Worm (Caenorhabditis elegans) whole organism, L4 larva: ENCODE data around the gene Y43F8B.19.
A peak's percentile ranks its signal among the peaks of the same experiment; 100 is the strongest.

Source experiments
- F26F4.8 ChIP-seq: fragments of 200-800 bp; sonication (Bioruptor generic); conservative IDR thresholded peaks from 2 replicates; pipeline ENCODE4 v1.3.6; 2022; ENCODE audit warnings: missing genetic modification characterization, missing compliant biosample characterization
- T20F7.1 ChIP-seq: fragments of 200-800 bp; sonication (Bioruptor generic); optimal IDR thresholded peaks from 2 replicates; lab custom pipeline; 2018; ENCODE audit warnings: mild to moderate bottlenecking, missing genetic modification characterization, missing compliant biosample characterization
- Y48G9A.11 ChIP-seq: fragments of 200-800 bp; sonication (Bioruptor generic); IDR thresholded peaks from 2 replicates; pipeline ENCODE4 v1.3.6; 2022; ENCODE audit warnings: missing genetic modification reagents, missing genetic modification characterization, missing compliant biosample characterization
- Y75B8A.6 ChIP-seq: fragments of 200-800 bp; sonication (Bioruptor generic); IDR thresholded peaks from 2 replicates; pipeline ENCODE4 v1.3.6; 2022; ENCODE audit warnings: missing genetic modification reagents, missing genetic modification characterization, missing compliant biosample characterization
- aha-1 ChIP-seq: fragments of 150-350 bp; peaks from one replicate; lab custom pipeline; 2014; ENCODE audit warnings: missing biosample characterization, missing genetic modification characterization
- attf-4 ChIP-seq: sonication (generic microtip); optimal IDR thresholded peaks from 3 replicates; lab custom pipeline; 2017; ENCODE audit warnings: missing biosample characterization, missing genetic modification characterization
- ceh-20 ChIP-seq: fragments of 200-800 bp; sonication (Bioruptor generic); IDR thresholded peaks from 2 replicates; pipeline ENCODE4 v1.3.6; 2022; ENCODE audit warnings: missing genetic modification reagents, missing genetic modification characterization, missing compliant biosample characterization
- ceh-32 ChIP-seq: sonication (generic microtip); optimal IDR thresholded peaks from 2 replicates; lab custom pipeline; 2016; ENCODE audit warnings: mild to moderate bottlenecking, missing genetic modification characterization, missing compliant biosample characterization; ENCODE audit not compliant: poor library complexity
- ces-1 ChIP-seq: fragments of 150-350 bp; sonication (generic microtip); optimal IDR thresholded peaks from 4 replicates; lab custom pipeline; 2014; ENCODE audit warnings: missing biosample characterization, missing genetic modification reagents, missing genetic modification characterization
- daf-16 ChIP-seq, 3 experiments: sonication (generic microtip); optimal IDR thresholded peaks; 2 replicates each; lab custom pipeline; 2016 to 2017; ENCODE audit warnings: missing genetic modification characterization in 3 of 3, missing genetic modification reagents in 3 of 3, mild to moderate bottlenecking in 2 of 3, missing compliant biosample characterization in 2 of 3, missing biosample characterization in 1 of 3, moderate library complexity in 1 of 3
- daf-8 ChIP-seq: fragments of 200-800 bp; sonication (Bioruptor generic); IDR thresholded peaks from 2 replicates; pipeline ENCODE4 v1.3.6; 2022; ENCODE audit warnings: missing genetic modification characterization, missing compliant biosample characterization
- dmd-6 ChIP-seq: fragments of 200-800 bp; sonication (Bioruptor generic); IDR thresholded peaks from 2 replicates; pipeline ENCODE4 v1.3.6; 2022; ENCODE audit warnings: missing genetic modification reagents, missing genetic modification characterization, missing compliant biosample characterization
- dmd-9 ChIP-seq: fragments of 200-800 bp; sonication (Bioruptor generic); IDR thresholded peaks from 2 replicates; pipeline ENCODE4 v1.3.6; 2022; ENCODE audit warnings: missing genetic modification reagents, missing genetic modification characterization, missing compliant biosample characterization
- dpl-1 ChIP-seq: fragments of 150-350 bp; optimal IDR thresholded peaks from 2 replicates; lab custom pipeline; 2014; ENCODE audit warnings: missing biosample characterization, missing genetic modification reagents, missing genetic modification characterization
- dve-1 ChIP-seq: sonication (generic microtip); optimal IDR thresholded peaks from 2 replicates; lab custom pipeline; 2017; ENCODE audit warnings: antibody characterized with exemption, mild to moderate bottlenecking, missing genetic modification characterization, missing compliant biosample characterization; ENCODE audit not compliant: insufficient read depth
- egl-27 ChIP-seq: sonication (generic microtip); optimal IDR thresholded peaks from 3 replicates; lab custom pipeline; 2017; ENCODE audit warnings: missing biosample characterization, missing genetic modification reagents, missing genetic modification characterization
- egl-43 ChIP-seq: fragments of 200-800 bp; sonication (Bioruptor generic); IDR thresholded peaks from 2 replicates; pipeline ENCODE4 v1.3.6; 2022; ENCODE audit warnings: missing genetic modification reagents, missing genetic modification characterization, missing compliant biosample characterization
- hif-1 ChIP-seq, 2 experiments: sonication (generic microtip); optimal IDR thresholded peaks; 2 replicates each; lab custom pipeline; 2016 to 2017; ENCODE audit warnings: missing compliant biosample characterization in 2 of 2, missing genetic modification characterization in 2 of 2, missing genetic modification reagents in 2 of 2, missing genotype in 2 of 2, mild to moderate bottlenecking in 1 of 2
- hlh-11 ChIP-seq: fragments of 200-800 bp; sonication (Bioruptor generic); optimal IDR thresholded peaks from 2 replicates; lab custom pipeline; 2018; ENCODE audit warnings: mild to moderate bottlenecking, missing genetic modification characterization, missing compliant biosample characterization
- hlh-30 ChIP-seq: sonication (generic microtip); optimal IDR thresholded peaks from 2 replicates; lab custom pipeline; 2017; ENCODE audit warnings: antibody characterized with exemption, mild to moderate bottlenecking, missing genetic modification characterization, missing compliant biosample characterization; ENCODE audit not compliant: insufficient read depth
- hmg-1.1 ChIP-seq: fragments of 200-800 bp; sonication (Bioruptor generic); IDR thresholded peaks from 2 replicates; pipeline ENCODE4 v1.3.6; 2022; ENCODE audit warnings: missing genetic modification reagents, missing genetic modification characterization, missing compliant biosample characterization
- lin-1 ChIP-seq: fragments of 200-800 bp; sonication (Bioruptor generic); IDR thresholded peaks from 2 replicates; pipeline ENCODE4 v1.3.6; 2022; ENCODE audit warnings: missing genetic modification reagents, missing genetic modification characterization, missing compliant biosample characterization
- lin-15B ChIP-seq: fragments of 150-350 bp; sonication (generic microtip); optimal IDR thresholded peaks from 3 replicates; lab custom pipeline; 2014; ENCODE audit warnings: missing biosample characterization, missing genetic modification characterization
- lir-3 ChIP-seq: sonication (generic microtip); optimal IDR thresholded peaks from 2 replicates; lab custom pipeline; 2016; ENCODE audit warnings: mild to moderate bottlenecking, missing genetic modification characterization, missing compliant biosample characterization
- madf-5 ChIP-seq, 2 experiments: fragments of 200-800 bp; sonication (Bioruptor generic); IDR thresholded peaks; 2 replicates each; pipeline ENCODE4 v1.3.6; 2022; ENCODE audit warnings: missing compliant biosample characterization in 2 of 2, missing genetic modification characterization in 2 of 2
- mdt-29 ChIP-seq: fragments of 200-800 bp; sonication (Bioruptor generic); IDR thresholded peaks from 2 replicates; pipeline ENCODE4 v1.3.6; 2022; ENCODE audit warnings: missing genetic modification reagents, missing genetic modification characterization, missing compliant biosample characterization
- mes-2 ChIP-seq: sonication (generic microtip); optimal IDR thresholded peaks from 2 replicates; lab custom pipeline; 2016; ENCODE audit warnings: missing genotype, mild to moderate bottlenecking, missing genetic modification characterization, missing compliant biosample characterization; ENCODE audit not compliant: poor library complexity, severe bottlenecking
- mxl-2 ChIP-seq: fragments of 200-800 bp; sonication (Bioruptor generic); conservative IDR thresholded peaks from 2 replicates; pipeline ENCODE4 v1.3.6; 2022; ENCODE audit warnings: missing genetic modification reagents, missing genetic modification characterization, missing compliant biosample characterization
- nhr-10 ChIP-seq: fragments of 150-350 bp; optimal IDR thresholded peaks from 2 replicates; lab custom pipeline; 2014; ENCODE audit warnings: missing biosample characterization, missing genetic modification characterization
- nhr-25 ChIP-seq: sonication (generic microtip); optimal IDR thresholded peaks from 2 replicates; lab custom pipeline; 2017; ENCODE audit warnings: missing genetic modification characterization, mild to moderate bottlenecking, missing compliant biosample characterization, antibody characterized with exemption, moderate library complexity, borderline replicate concordance; ENCODE audit not compliant: insufficient read depth
- nhr-6 ChIP-seq: fragments of 150-350 bp; optimal IDR thresholded peaks from 2 replicates; lab custom pipeline; 2014; ENCODE audit warnings: missing biosample characterization, missing genetic modification characterization
- nhr-77 ChIP-seq: fragments of 150-350 bp; optimal IDR thresholded peaks from 2 replicates; lab custom pipeline; 2014; ENCODE audit warnings: missing biosample characterization, missing genetic modification characterization
- pha-4 ChIP-seq, 2 experiments: fragments of 150-350 bp in 1 of 2; fragments of 200-800 bp in 1 of 2; sonication (Bioruptor generic) in 1 of 2; IDR thresholded peaks in 1 of 2; optimal IDR thresholded peaks in 1 of 2; 2 replicates each; pipeline versions ENCODE4 v1.3.6 to Lab custom; 2014 to 2022; ENCODE audit warnings: missing genetic modification characterization in 2 of 2, missing genetic modification reagents in 2 of 2, missing biosample characterization in 1 of 2, missing compliant biosample characterization in 1 of 2
- php-3 ChIP-seq: fragments of 200-800 bp; sonication (Bioruptor generic); IDR thresholded peaks from 2 replicates; pipeline ENCODE4 v1.3.6; 2022; ENCODE audit warnings: missing genetic modification reagents, missing genetic modification characterization, missing compliant biosample characterization
- pqm-1 ChIP-seq: sonication (generic microtip); optimal IDR thresholded peaks from 2 replicates; lab custom pipeline; 2017; ENCODE audit warnings: missing biosample characterization, missing genetic modification characterization
- set-16 ChIP-seq: fragments of 200-800 bp; sonication (Bioruptor generic); IDR thresholded peaks from 2 replicates; pipeline ENCODE4 v1.3.6; 2022; ENCODE audit warnings: missing genetic modification reagents, missing genetic modification characterization, missing compliant biosample characterization
- snpc-4 ChIP-seq: fragments of 150-350 bp; optimal IDR thresholded peaks from 2 replicates; lab custom pipeline; 2014; ENCODE audit warnings: missing biosample characterization, missing genetic modification characterization
- tag-97 ChIP-seq: fragments of 200-800 bp; sonication (Bioruptor generic); IDR thresholded peaks from 2 replicates; pipeline ENCODE4 v1.3.6; 2022; ENCODE audit warnings: missing genetic modification characterization, missing compliant biosample characterization
- tra-1 ChIP-seq: fragments of 200-800 bp; sonication (Bioruptor generic); IDR thresholded peaks from 2 replicates; pipeline ENCODE4 v1.3.6; 2022; ENCODE audit warnings: missing genetic modification reagents, missing genetic modification characterization, missing compliant biosample characterization
- unc-130 ChIP-seq: sonication (generic microtip); optimal IDR thresholded peaks from 2 replicates; lab custom pipeline; 2016; ENCODE audit warnings: missing genetic modification reagents, missing genetic modification characterization, missing compliant biosample characterization
- unc-62 ChIP-seq, 3 experiments: fragments of 150-350 bp in 1 of 3; sonication (generic microtip); optimal IDR thresholded peaks in 2 of 3; peaks in 1 of 3; 1 replicate in 1 of 3; 2 replicates in 2 of 3; lab custom pipeline; 2014 to 2017; ENCODE audit warnings: missing biosample characterization in 3 of 3, missing genetic modification characterization in 3 of 3, missing genetic modification reagents in 3 of 3, missing genotype in 1 of 3
- zfp-3 ChIP-seq: fragments of 200-800 bp; sonication (Bioruptor generic); conservative IDR thresholded peaks from 2 replicates; pipeline ENCODE4 v1.3.6; 2022; ENCODE audit warnings: missing genetic modification reagents, missing genetic modification characterization, missing compliant biosample characterization

The Y43F8B.19 gene

ce11 chrV:19546100-19546499 is 34.0 kb upstream of the Y43F8B.19 start, which contains the start of gene Y43F8B.1:
Gene Y43F8B.1, minus strand, starts transcription at chrV:19546200.
- TF ChIP-seq snpc-4 (tag; lab: Kevin White, UChicago) (no peak), egl-43 (no peak), madf-5 (GFP tag; IDR thresholded peaks at IDR 0.05; lab: Robert Waterston, UW) (no peak), mes-2 (no peak), tag-97 (no peak)
- TF ChIP-seq, all 104 proteins: peak for 0

ce11 chrV:19545026-19545425 is 32.9 kb upstream of the Y43F8B.19 start:
- no peak for TF ChIP-seq ceh-32 (tag; lab: Kevin White, UChicago)
- 0 out of 2 replicates have a peak, but pooled peaks have one; percentile 43 for TF ChIP-seq F26F4.8 (GFP tag; lab: Robert Waterston, UW)
- TF ChIP-seq mdt-29 (GFP tag; lab: Robert Waterston, UW), result no peak
- peak; percentile 94 for TF ChIP-seq set-16
- TF ChIP-seq hmg-1.1, result no peak

- TF ChIP-seq egl-43 (no peak), lin-1 (GFP tag; lab: Robert Waterston, UW) (no peak), mdt-29 (GFP tag; lab: Robert Waterston, UW) (no peak), zfp-3 (no peak), aha-1 (tag; lab: Kevin White, UChicago) (no peak), Y75B8A.6 (GFP tag; lab: Robert Waterston, UW) (no peak), unc-130 (GFP tag; lab: Kevin White, UChicago) (no peak), hif-1 (tag; optimal IDR thresholded peaks at IDR 0.05; lab: Kevin White, UChicago) (no peak), ces-1 (GFP tag; lab: Kevin White, UChicago) (no peak), mxl-2 (no peak), lir-3 (tag; lab: Kevin White, UChicago) (no peak), Y48G9A.11 (GFP tag; lab: Robert Waterston, UW) (no peak), nhr-6 (tag; lab: Kevin White, UChicago) (no peak), nhr-25 (no peak), T20F7.1 (GFP tag; lab: Kevin White, UChicago) (no peak)
Observed at ce11 chrV:19543509-19543908, 31.4 kb upstream of the Y43F8B.19 start.

DNA sequence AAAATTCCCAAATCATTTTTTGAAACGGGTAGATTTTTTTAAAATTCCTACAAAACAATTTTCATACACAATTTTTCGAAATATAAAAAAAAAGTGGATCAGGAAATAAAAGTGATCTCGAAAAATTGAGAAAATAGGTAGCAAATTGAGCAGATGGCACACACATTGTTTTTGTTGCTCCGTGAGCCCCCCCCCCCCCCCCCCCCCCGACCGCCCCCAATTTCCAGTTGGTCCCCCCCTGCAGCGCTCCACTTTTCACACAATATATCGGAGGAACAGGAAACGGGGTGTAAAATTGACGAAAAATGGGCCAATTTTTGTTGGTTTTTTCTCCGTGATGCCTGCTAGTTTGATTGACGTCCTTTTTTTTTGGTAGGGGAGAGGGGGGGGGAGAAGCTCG is 28.8 kb upstream of the Y43F8B.19 start:
- peak; percentile 85 for TF ChIP-seq set-16
- no peak for TF ChIP-seq dmd-9 (GFP tag; lab: Robert Waterston, UW)
- no peak for TF ChIP-seq egl-27 (tag; lab: Kevin White, UChicago)
- TF ChIP-seq dpl-1 (GFP tag; lab: Kevin White, UChicago), result no peak
- no peak for TF ChIP-seq ceh-20 (GFP tag; lab: Robert Waterston, UW)
- peak; percentile 21 for TF ChIP-seq hlh-11
- TF ChIP-seq pha-4 (GFP tag; IDR thresholded peaks at IDR 0.05; lab: Robert Waterston, UW), result peak; percentile 43; the same call in 1 of the 2 replicates
- TF ChIP-seq pha-4 (tag; optimal IDR thresholded peaks at IDR 0.05; lab: Kevin White, UChicago), result no peak
- TF ChIP-seq daf-8 (GFP tag; lab: Robert Waterston, UW), result no peak

ce11 chrV:19533480-19533879 is 21.4 kb upstream of the Y43F8B.19 start:
- TF ChIP-seq tra-1 (GFP tag; lab: Robert Waterston, UW) (peak; percentile 82), lin-15B (tag; lab: Kevin White, UChicago) (no peak), lin-1 (GFP tag; lab: Robert Waterston, UW) (0 out of 2 replicates have a peak, but pooled peaks have one; percentile 41), nhr-77 (tag; lab: Kevin White, UChicago) (peak; percentile 4), hlh-30 (tag; lab: Kevin White, UChicago) (peak; percentile 5), hif-1 (tag; optimal IDR thresholded peaks at IDR 0.05; lab: Kevin White, UChicago) (no peak), daf-16 (GFP tag; optimal IDR thresholded peaks at IDR 0.05; lab: Kevin White, UChicago) (no peak), daf-16 (tag; optimal IDR thresholded peaks at IDR 0.05; lab: Kevin White, UChicago) (peak; percentile 62), dmd-6 (GFP tag; lab: Robert Waterston, UW) (peak; percentile 88), php-3 (GFP tag; lab: Robert Waterston, UW) (peak; percentile 80), nhr-10 (tag; lab: Kevin White, UChicago) (no peak), pqm-1 (tag; lab: Kevin White, UChicago) (peak; percentile 12), unc-62 (GFP tag; optimal IDR thresholded peaks at IDR 0.05 in 1 of 2; lab: Kevin White, UChicago) (peak in 1 of 2 experiments; percentile 21), unc-62 (tag; optimal IDR thresholded peaks at IDR 0.05; lab: Kevin White, UChicago) (no peak), attf-4 (tag; lab: Kevin White, UChicago) (no peak), dve-1 (peak; percentile 81), hlh-11 (peak; percentile 75)
